Fruit fly (Drosophila melanogaster) whole organism, adult: Measurements from ENCODE around the gene CLS.

Experiments
- CG14711 ChIP-seq: fragments of 200-800 bp; sonication (Bioruptor generic); optimal IDR thresholded peaks from 2 replicates; lab custom pipeline; 2018; ENCODE audit warnings: missing biosample characterization, mild to moderate bottlenecking, missing genetic modification characterization, moderate library complexity
- CG7045 ChIP-seq: fragments of 200-800 bp; sonication (Bioruptor generic); optimal IDR thresholded peaks from 2 replicates; lab custom pipeline; 2017; ENCODE audit warnings: missing biosample characterization, mild to moderate bottlenecking, missing genetic modification characterization
- CG7101 ChIP-seq: fragments of 200-800 bp; sonication (Bioruptor generic); optimal IDR thresholded peaks from 2 replicates; lab custom pipeline; 2018; ENCODE audit warnings: missing biosample characterization, mild to moderate bottlenecking, missing genetic modification characterization, moderate library complexity
- Hr96 ChIP-seq: fragments of 200-800 bp; sonication (Bioruptor generic); optimal IDR thresholded peaks from 2 replicates; lab custom pipeline; 2016; ENCODE audit warnings: missing biosample characterization, missing genetic modification characterization
- bab1 ChIP-seq: fragments of 200-800 bp; sonication (Bioruptor generic); optimal IDR thresholded peaks from 3 replicates; lab custom pipeline; 2019; ENCODE audit warnings: missing biosample characterization, mild to moderate bottlenecking, missing genetic modification characterization, moderate library complexity
- cic ChIP-seq: fragments of 200-800 bp; sonication (Bioruptor generic); optimal IDR thresholded peaks from 2 replicates; lab custom pipeline; 2017; ENCODE audit warnings: missing biosample characterization, mild to moderate bottlenecking, missing genetic modification characterization, moderate library complexity
- cnc ChIP-seq, 2 experiments: fragments of >200 bp; optimal IDR thresholded peaks; 2 replicates each; lab custom pipeline; 2017
- pad ChIP-seq: fragments of 200-800 bp; sonication (Bioruptor generic); optimal IDR thresholded peaks from 3 replicates; lab custom pipeline; 2017; ENCODE audit warnings: missing biosample characterization, missing genetic modification characterization, mild to moderate bottlenecking, moderate library complexity, missing genetic modification reagents
- tj ChIP-seq: fragments of 200-800 bp; sonication (Bioruptor generic); optimal IDR thresholded peaks from 3 replicates; lab custom pipeline; 2017; ENCODE audit warnings: missing biosample characterization, mild to moderate bottlenecking, missing genetic modification characterization, moderate library complexity

The CLS gene

dm6 chr3R:25640463-25640862, 46.7 kb downstream of the CLS start:
- TF ChIP-seq bab1 (GFP tag; lab: Kevin White, UChicago) (peak; percentile 77), pad (GFP tag; lab: Kevin White, UChicago) (no peak), tj (GFP tag; lab: Kevin White, UChicago) (peak; percentile 53), CG14711 (tag; lab: Kevin White, UChicago) (peak; percentile 6), CG7101 (no peak)

- TF ChIP-seq CG7101, result no peak
- TF ChIP-seq cic (GFP tag; lab: Kevin White, UChicago), result no peak
- peak; percentile 49 for TF ChIP-seq tj (GFP tag; lab: Kevin White, UChicago)
- peak; percentile 31 for TF ChIP-seq CG14711 (tag; lab: Kevin White, UChicago)
- peak; percentile 81 for TF ChIP-seq bab1 (GFP tag; lab: Kevin White, UChicago)
Observed at dm6 chr3R:25638961-25639360, 48.2 kb downstream of the CLS start.

- no peak for TF ChIP-seq CG7045 (GFP tag; lab: Kevin White, UChicago)
- TF ChIP-seq pad (GFP tag; lab: Kevin White, UChicago), result peak; percentile 93
Observed at dm6 chr3R:25638381-25638780, 48.8 kb downstream of the CLS start.

dm6 chr3R:25637294-25638174, 49.6 kb downstream of the CLS start, which contains the start of gene jigr1:
jigr1 (plus strand) TSS chr3R:25637843.
- TF ChIP-seq CG7101, result no peak
- TF ChIP-seq tj (GFP tag; lab: Kevin White, UChicago), result no peak
- TF ChIP-seq pad (GFP tag; lab: Kevin White, UChicago), result no peak
- no peak for TF ChIP-seq Hr96 (GFP tag; lab: Kevin White, UChicago)
- no peak for TF ChIP-seq CG14711 (tag; lab: Kevin White, UChicago)
- TF ChIP-seq cnc (optimal IDR thresholded peaks at IDR 0.05; lab: Kevin White, UChicago), result no peak
